Worm (Caenorhabditis elegans) whole organism, L4 larva: Measurements from ENCODE around the gene clc-22.

ENCODE experiments used
- F44E2.7 ChIP-seq: fragments of 200-800 bp; sonication (Bioruptor generic); IDR thresholded peaks from 2 replicates; pipeline ENCODE4 v2.1.2; 2022; ENCODE audit warnings: missing genetic modification characterization, missing compliant biosample characterization
- R02D3.7 ChIP-seq: fragments of 150-350 bp; sonication (generic microtip); optimal IDR thresholded peaks from 3 replicates; lab custom pipeline; 2014; ENCODE audit warnings: missing biosample characterization, missing genetic modification characterization
- T26A8.4 ChIP-seq: fragments of 200-800 bp; sonication (Bioruptor generic); IDR thresholded peaks from 2 replicates; pipeline ENCODE4 v1.3.6; 2022; ENCODE audit warnings: missing genetic modification characterization, missing compliant biosample characterization
- aha-1 ChIP-seq: fragments of 150-350 bp; peaks from one replicate; lab custom pipeline; 2014; ENCODE audit warnings: missing biosample characterization, missing genetic modification characterization
- aly-2 ChIP-seq: sonication (generic microtip); optimal IDR thresholded peaks from 2 replicates; lab custom pipeline; 2018; ENCODE audit warnings: missing biosample characterization, missing genetic modification characterization
- ama-1 ChIP-seq: fragments of 150-350 bp; optimal IDR thresholded peaks from 2 replicates; lab custom pipeline; 2014; ENCODE audit warnings: inconsistent platforms, mixed read lengths
- ceh-32 ChIP-seq: sonication (generic microtip); optimal IDR thresholded peaks from 2 replicates; lab custom pipeline; 2016; ENCODE audit warnings: mild to moderate bottlenecking, missing genetic modification characterization, missing compliant biosample characterization; ENCODE audit not compliant: poor library complexity
- ctbp-1 ChIP-seq: fragments of 200-800 bp; sonication (Bioruptor generic); IDR thresholded peaks from 2 replicates; pipeline ENCODE4 v1.3.6; 2022; ENCODE audit warnings: missing genetic modification reagents, missing genetic modification characterization, missing compliant biosample characterization
- daf-16 ChIP-seq, 3 experiments: sonication (generic microtip); optimal IDR thresholded peaks; 2 replicates each; lab custom pipeline; 2016 to 2017; ENCODE audit warnings: missing genetic modification characterization in 3 of 3, missing genetic modification reagents in 3 of 3, mild to moderate bottlenecking in 2 of 3, missing compliant biosample characterization in 2 of 3, missing biosample characterization in 1 of 3, moderate library complexity in 1 of 3
- dmd-6 ChIP-seq: fragments of 200-800 bp; sonication (Bioruptor generic); IDR thresholded peaks from 2 replicates; pipeline ENCODE4 v1.3.6; 2022; ENCODE audit warnings: missing genetic modification reagents, missing genetic modification characterization, missing compliant biosample characterization
- dve-1 ChIP-seq: sonication (generic microtip); optimal IDR thresholded peaks from 2 replicates; lab custom pipeline; 2017; ENCODE audit warnings: antibody characterized with exemption, mild to moderate bottlenecking, missing genetic modification characterization, missing compliant biosample characterization; ENCODE audit not compliant: insufficient read depth
- hlh-11 ChIP-seq: fragments of 200-800 bp; sonication (Bioruptor generic); optimal IDR thresholded peaks from 2 replicates; lab custom pipeline; 2018; ENCODE audit warnings: mild to moderate bottlenecking, missing genetic modification characterization, missing compliant biosample characterization
- hlh-30 ChIP-seq: sonication (generic microtip); optimal IDR thresholded peaks from 2 replicates; lab custom pipeline; 2017; ENCODE audit warnings: antibody characterized with exemption, mild to moderate bottlenecking, missing genetic modification characterization, missing compliant biosample characterization; ENCODE audit not compliant: insufficient read depth
- hmg-1.1 ChIP-seq: fragments of 200-800 bp; sonication (Bioruptor generic); IDR thresholded peaks from 2 replicates; pipeline ENCODE4 v1.3.6; 2022; ENCODE audit warnings: missing genetic modification reagents, missing genetic modification characterization, missing compliant biosample characterization
- lim-7 ChIP-seq: fragments of 200-800 bp; sonication (Bioruptor generic); IDR thresholded peaks from 2 replicates; pipeline ENCODE4 v1.3.6; 2022; ENCODE audit warnings: missing genetic modification characterization, missing compliant biosample characterization
- lin-13 ChIP-seq: fragments of 150-350 bp; optimal IDR thresholded peaks from 2 replicates; lab custom pipeline; 2014; ENCODE audit warnings: missing biosample characterization, missing genetic modification reagents, missing genetic modification characterization
- lin-38 ChIP-seq: fragments of 200-800 bp; sonication (Bioruptor generic); IDR thresholded peaks from 2 replicates; pipeline ENCODE4 v1.3.6; 2022; ENCODE audit warnings: missing genetic modification reagents, missing genetic modification characterization, missing compliant biosample characterization
- lsy-2 ChIP-seq, 2 experiments: fragments of 150-350 bp in 1 of 2; sonication (generic microtip) in 1 of 2; optimal IDR thresholded peaks; 2 replicates each; lab custom pipeline; 2014 to 2017; ENCODE audit warnings: missing biosample characterization in 2 of 2, missing genetic modification characterization in 2 of 2
- madf-9 ChIP-seq: fragments of 200-800 bp; sonication (Bioruptor generic); conservative IDR thresholded peaks from 2 replicates; pipeline ENCODE4 v1.3.6; 2022; ENCODE audit warnings: missing genetic modification reagents, missing genetic modification characterization, missing compliant biosample characterization
- mdl-1 ChIP-seq, 2 experiments: fragments of 150-350 bp in 1 of 2; sonication (generic microtip) in 1 of 2; optimal IDR thresholded peaks; 2 replicates each; lab custom pipeline; 2014 to 2017; ENCODE audit warnings: missing biosample characterization in 2 of 2, missing genetic modification characterization in 2 of 2
- mep-1 ChIP-seq: fragments of 150-350 bp; sonication (generic microtip); optimal IDR thresholded peaks from 3 replicates; lab custom pipeline; 2014; ENCODE audit warnings: missing biosample characterization, missing genetic modification characterization
- mes-2 ChIP-seq: sonication (generic microtip); optimal IDR thresholded peaks from 2 replicates; lab custom pipeline; 2016; ENCODE audit warnings: missing genotype, mild to moderate bottlenecking, missing genetic modification characterization, missing compliant biosample characterization; ENCODE audit not compliant: poor library complexity, severe bottlenecking
- nhr-11 ChIP-seq: fragments of 150-350 bp; optimal IDR thresholded peaks from 2 replicates; lab custom pipeline; 2014; ENCODE audit warnings: missing biosample characterization, missing genetic modification characterization
- nhr-25 ChIP-seq: sonication (generic microtip); optimal IDR thresholded peaks from 2 replicates; lab custom pipeline; 2017; ENCODE audit warnings: missing genetic modification characterization, mild to moderate bottlenecking, missing compliant biosample characterization, antibody characterized with exemption, moderate library complexity, borderline replicate concordance; ENCODE audit not compliant: insufficient read depth
- nhr-28 ChIP-seq: fragments of 150-350 bp; optimal IDR thresholded peaks from 2 replicates; lab custom pipeline; 2014; ENCODE audit warnings: missing biosample characterization, missing genetic modification characterization
- nhr-41 ChIP-seq: fragments of 200-800 bp; sonication (Bioruptor generic); IDR thresholded peaks from 2 replicates; pipeline ENCODE4 v1.3.6; 2022; ENCODE audit warnings: missing genetic modification reagents, missing genetic modification characterization, missing compliant biosample characterization
- nhr-48 ChIP-seq: sonication (generic microtip); optimal IDR thresholded peaks from 2 replicates; lab custom pipeline; 2016; ENCODE audit warnings: mild to moderate bottlenecking, missing genetic modification characterization, missing compliant biosample characterization
- nhr-6 ChIP-seq: fragments of 150-350 bp; optimal IDR thresholded peaks from 2 replicates; lab custom pipeline; 2014; ENCODE audit warnings: missing biosample characterization, missing genetic modification characterization
- nhr-77 ChIP-seq: fragments of 150-350 bp; optimal IDR thresholded peaks from 2 replicates; lab custom pipeline; 2014; ENCODE audit warnings: missing biosample characterization, missing genetic modification characterization
- saeg-2 ChIP-seq: fragments of 200-800 bp; sonication (Bioruptor generic); IDR thresholded peaks from 2 replicates; pipeline ENCODE4 v1.3.6; 2022; ENCODE audit warnings: missing genetic modification reagents, missing genetic modification characterization, missing compliant biosample characterization
- tra-1 ChIP-seq: fragments of 200-800 bp; sonication (Bioruptor generic); IDR thresholded peaks from 2 replicates; pipeline ENCODE4 v1.3.6; 2022; ENCODE audit warnings: missing genetic modification reagents, missing genetic modification characterization, missing compliant biosample characterization

clc-22 gene

ce11 chrII:3951354-3951753, 44.5 kb downstream of the clc-22 start:
- TF ChIP-seq hlh-11 (tag; lab: Kevin White, UChicago) (peak; percentile 62), tra-1 (0 out of 2 replicates have a peak, but pooled peaks have one; percentile 36), ama-1 (lab: Kevin White, UChicago) (peak; percentile 15), hlh-30 (tag; lab: Kevin White, UChicago) (peak; percentile 8), madf-9 (GFP tag; lab: Robert Waterston, UW) (0 out of 2 replicates have a peak, but pooled peaks have one; percentile 2), mep-1 (tag; lab: Kevin White, UChicago) (peak; percentile 28), ctbp-1 (GFP tag; lab: Robert Waterston, UW) (no peak), nhr-25 (tag; lab: Kevin White, UChicago) (peak; percentile 34), mdl-1 (tag; optimal IDR thresholded peaks at IDR 0.05; lab: Kevin White, UChicago) (peak in 1 of 2 experiments; percentile 20), hmg-1.1 (GFP tag; lab: Robert Waterston, UW) (peak; percentile 41; the same call in 1 of the 2 replicates), nhr-48 (peak; percentile 60), nhr-77 (tag; lab: Kevin White, UChicago) (peak; percentile 45), dmd-6 (peak; percentile 34; the same call in 1 of the 2 replicates), nhr-28 (tag; lab: Kevin White, UChicago) (peak; percentile 64), saeg-2 (GFP tag; lab: Robert Waterston, UW) (no peak), dve-1 (tag; lab: Kevin White, UChicago) (peak; percentile 48), nhr-6 (tag; lab: Kevin White, UChicago) (no peak), T26A8.4 (GFP tag; lab: Robert Waterston, UW) (no peak), nhr-11 (tag; lab: Kevin White, UChicago) (no peak), daf-16 (GFP tag; optimal IDR thresholded peaks at IDR 0.05; lab: Kevin White, UChicago) (no peak), daf-16 (tag; optimal IDR thresholded peaks at IDR 0.05; lab: Kevin White, UChicago) (peak; percentile 5), lsy-2 (tag; optimal IDR thresholded peaks at IDR 0.05; lab: Kevin White, UChicago) (peak in 1 of 2 experiments; percentile 41)

ce11 chrII:3950077-3950476, 45.8 kb downstream of the clc-22 start, which contains the start of gene sea-2:
Gene sea-2 (plus strand): TSS chrII:3950377.
- TF ChIP-seq aly-2 (no peak), ceh-32 (no peak), aha-1 (peak; percentile 23), daf-16 (GFP tag; optimal IDR thresholded peaks at IDR 0.05; lab: Kevin White, UChicago) (no peak), daf-16 (tag; optimal IDR thresholded peaks at IDR 0.05; lab: Kevin White, UChicago) (no peak), R02D3.7 (tag; lab: Kevin White, UChicago) (no peak), mes-2 (no peak), F44E2.7 (GFP tag; lab: Robert Waterston, UW) (no peak), lin-38 (GFP tag; lab: Robert Waterston, UW) (no peak)

DNA sequence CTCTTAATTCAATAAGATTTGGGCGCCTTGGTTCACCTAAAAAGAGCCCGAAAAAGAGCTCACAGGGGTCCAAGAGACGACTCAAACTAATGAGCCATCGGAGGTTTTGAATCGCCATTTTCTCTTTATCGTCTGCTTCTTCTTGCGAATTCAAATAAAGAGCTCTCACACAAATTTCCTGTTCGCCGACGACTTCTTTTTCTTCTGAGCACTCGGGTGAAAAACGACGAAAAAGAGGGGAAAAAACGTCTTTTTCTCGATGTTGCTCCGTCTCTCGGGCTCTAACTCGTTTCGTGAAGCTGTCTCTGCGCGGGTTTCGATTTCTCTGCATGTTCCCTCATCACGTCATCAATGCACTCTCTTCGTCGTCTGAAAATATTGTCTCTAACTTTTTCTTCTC, 47.4 kb downstream of the clc-22 start:
- TF ChIP-seq lin-13 (GFP tag; lab: Kevin White, UChicago) (no peak), aha-1 (peak; percentile 9), saeg-2 (GFP tag; lab: Robert Waterston, UW) (no peak), nhr-41 (GFP tag; lab: Robert Waterston, UW) (no peak)

ce11 chrII:3947404-3947803, 48.5 kb downstream of the clc-22 start:
- no peak for TF ChIP-seq lim-7 (GFP tag; lab: Robert Waterston, UW)
